Worm (Caenorhabditis elegans) whole organism, L2 larva: ENCODE results near the gene rmd-2.

Experiments used
- R02D3.7 ChIP-seq: fragments of 150-350 bp; optimal IDR thresholded peaks from 2 replicates; lab custom pipeline; 2014; ENCODE audit warnings: missing biosample characterization, missing genetic modification characterization
- lin-13 ChIP-seq: fragments of 150-350 bp; optimal IDR thresholded peaks from 2 replicates; lab custom pipeline; 2014; ENCODE audit warnings: missing biosample characterization, missing genetic modification reagents, missing genetic modification characterization
- nhr-10 ChIP-seq: sonication (generic microtip); optimal IDR thresholded peaks from 2 replicates; lab custom pipeline; 2017; ENCODE audit warnings: missing biosample characterization, missing genetic modification characterization
- nhr-11 ChIP-seq: fragments of 150-350 bp; optimal IDR thresholded peaks from 2 replicates; lab custom pipeline; 2014; ENCODE audit warnings: missing biosample characterization, missing genetic modification characterization
- nhr-12 ChIP-seq: fragments of 150-350 bp; optimal IDR thresholded peaks from 2 replicates; lab custom pipeline; 2014; ENCODE audit warnings: missing biosample characterization, missing genetic modification characterization
- nhr-237 ChIP-seq: fragments of 150-350 bp; optimal IDR thresholded peaks from 2 replicates; lab custom pipeline; 2014; ENCODE audit warnings: missing biosample characterization, missing genetic modification characterization
- nhr-25 ChIP-seq: fragments of 150-350 bp; sonication (generic microtip); optimal IDR thresholded peaks from 3 replicates; lab custom pipeline; 2014; ENCODE audit warnings: missing biosample characterization, missing genetic modification characterization
- skn-1 ChIP-seq: sonication (generic microtip); optimal IDR thresholded peaks from 2 replicates; lab custom pipeline; 2017; ENCODE audit warnings: missing biosample characterization, missing genetic modification characterization
- snpc-4 ChIP-seq: fragments of 150-350 bp; optimal IDR thresholded peaks from 2 replicates; lab custom pipeline; 2014; ENCODE audit warnings: missing biosample characterization, missing genetic modification characterization
- unc-39 ChIP-seq: fragments of 150-350 bp; optimal IDR thresholded peaks from 2 replicates; lab custom pipeline; 2014; ENCODE audit warnings: missing biosample characterization, missing genetic modification characterization
- ztf-11 ChIP-seq: sonication (generic microtip); optimal IDR thresholded peaks from 2 replicates; lab custom pipeline; 2017; ENCODE audit warnings: missing biosample characterization, missing genetic modification characterization
- ztf-4 ChIP-seq: fragments of 150-350 bp; optimal IDR thresholded peaks from 2 replicates; lab custom pipeline; 2014; ENCODE audit warnings: missing biosample characterization, missing genetic modification characterization

ce11 chrV:9958231-9958630, 27.8 kb downstream of the rmd-2 start, which contains the start of gene anmt-3:
- TF ChIP-seq nhr-10 (tag; lab: Kevin White, UChicago) (no peak), nhr-25 (tag; lab: Kevin White, UChicago) (no peak), unc-39 (no peak), lin-13 (GFP tag; lab: Kevin White, UChicago) (no peak), R02D3.7 (tag; lab: Kevin White, UChicago) (no peak), skn-1 (tag; lab: Kevin White, UChicago) (no peak), ztf-11 (tag; lab: Kevin White, UChicago) (no peak), nhr-11 (no peak), nhr-12 (tag; lab: Kevin White, UChicago) (no peak), snpc-4 (no peak), nhr-237 (tag; lab: Kevin White, UChicago) (no peak), ztf-4 (tag; lab: Kevin White, UChicago) (no peak)
